Fruit fly (Drosophila melanogaster): ENCODE results near the gene CG8012.

Gene CG8012

DNA sequence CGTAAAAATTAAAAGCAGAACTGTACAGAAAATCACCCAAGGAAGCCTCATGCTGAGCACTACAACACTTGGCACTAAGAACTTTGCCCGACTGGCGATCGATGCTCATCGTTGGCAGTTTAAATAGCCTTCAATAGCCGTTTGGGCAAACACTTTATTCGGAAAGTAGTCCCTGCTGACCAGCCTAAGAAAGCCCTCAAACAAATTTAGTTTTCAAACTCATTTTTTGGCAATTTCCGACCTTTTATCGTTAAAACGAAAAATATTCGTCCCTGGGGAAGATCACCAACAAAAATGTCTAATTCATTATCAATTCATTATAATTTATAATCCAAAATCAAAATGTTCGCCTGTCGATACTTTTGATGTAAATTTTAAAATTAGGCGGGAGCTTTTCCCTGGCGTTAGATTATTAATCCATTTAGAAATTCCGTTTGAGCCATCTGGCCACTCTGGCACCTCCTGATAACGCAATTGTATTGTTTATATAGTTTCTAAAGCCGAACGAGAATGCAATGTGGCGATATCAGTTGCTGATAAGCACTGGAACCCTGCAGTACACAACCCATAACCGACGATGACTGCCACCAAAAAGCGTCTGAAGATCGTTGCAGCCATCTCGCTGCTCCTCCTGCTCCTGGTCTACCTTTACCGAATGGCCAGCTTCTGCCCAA lies 34.5 kb upstream of the CG8012 start, which contains the start of the genes mthl7 and Uxs (continued):
- TF ChIP-seq Oli (tag; optimal IDR thresholded peaks at IDR 0.05): no peak
- TF ChIP-seq grn (GFP tag; optimal IDR thresholded peaks at IDR 0.05): peak; percentile 51
- TF ChIP-seq Lpt (GFP tag; optimal IDR thresholded peaks at IDR 0.05): no peak
- no peak for TF ChIP-seq CG14965 (GFP tag; optimal IDR thresholded peaks at IDR 0.05; ENCODE audit: borderline replicate concordance)
- TF ChIP-seq grau (tag; optimal IDR thresholded peaks at IDR 0.05): peak; percentile 15
- TF ChIP-seq CG13287 (GFP tag; IDR thresholded peaks at IDR 0.05; ENCODE audit: partially characterized antibody): peak; percentile 67
- TF ChIP-seq Med (GFP tag): peak; percentile 36
- TF ChIP-seq CG10462 (GFP tag; optimal IDR thresholded peaks at IDR 0.05): no peak
- TF ChIP-seq MBD-R2 (GFP tag; IDR thresholded peaks at IDR 0.05): peak; percentile 75
- no peak for TF ChIP-seq Mad (GFP tag; optimal IDR thresholded peaks at IDR 0.05)
- no peak for TF ChIP-seq jigr1 (GFP tag; IDR thresholded peaks at IDR 0.05)
- TF ChIP-seq BtbVII (GFP tag; optimal IDR thresholded peaks at IDR 0.05): no peak
- TF ChIP-seq C15 (GFP tag; IDR thresholded peaks at IDR 0.05): no peak
- no peak for TF ChIP-seq Xbp1 (GFP tag; optimal IDR thresholded peaks at IDR 0.05)
- TF ChIP-seq HmgZ (tag; optimal IDR thresholded peaks at IDR 0.05): peak; percentile 9
- peak; percentile 50 for TF ChIP-seq Scr (GFP tag; IDR thresholded peaks at IDR 0.05; ENCODE audit: partially characterized antibody)
- peak; percentile 35; the same call in 1 of the 3 replicates for TF ChIP-seq knrl (GFP tag; IDR thresholded peaks at IDR 0.05; ENCODE audit: partially characterized antibody)
- TF ChIP-seq tgo (GFP tag; IDR thresholded peaks at IDR 0.05): no peak
- no peak for TF ChIP-seq danr (GFP tag; IDR thresholded peaks at IDR 0.05)
- no peak for TF ChIP-seq CG11398 (GFP tag; optimal IDR thresholded peaks at IDR 0.05)
- no peak for TF ChIP-seq dati (GFP tag; IDR thresholded peaks at IDR 0.05)
- no peak for TF ChIP-seq en (GFP tag; optimal IDR thresholded peaks at IDR 0.05)
- no peak for TF ChIP-seq Atf3 (GFP tag; optimal IDR thresholded peaks at IDR 0.05)
- TF ChIP-seq PHDP (tag; optimal IDR thresholded peaks at IDR 0.05): no peak
- TF ChIP-seq CG12155 (GFP tag; optimal IDR thresholded peaks at IDR 0.05): no peak
- peak; percentile 16 for TF ChIP-seq Ets97D (GFP tag; optimal IDR thresholded peaks at IDR 0.05)
- TF ChIP-seq odd (GFP tag; optimal IDR thresholded peaks at IDR 0.05): no peak
- TF ChIP-seq unc-4 (GFP tag; IDR thresholded peaks at IDR 0.05; ENCODE audit: partially characterized antibody): peak; percentile 58
- TF ChIP-seq Taf1 (GFP tag; IDR thresholded peaks at IDR 0.05): no peak
- no peak for TF ChIP-seq tx (GFP tag; optimal IDR thresholded peaks at IDR 0.05)
- TF ChIP-seq her (GFP tag; optimal IDR thresholded peaks at IDR 0.05): no peak
- TF ChIP-seq CG8765 (GFP tag; IDR thresholded peaks at IDR 0.05): no peak
- no peak for TF ChIP-seq CG9609 (GFP tag; optimal IDR thresholded peaks at IDR 0.05)
- no peak for TF ChIP-seq pan (optimal IDR thresholded peaks at IDR 0.05)
- no peak for TF ChIP-seq pan (GFP tag; optimal IDR thresholded peaks at IDR 0.05 in 1 of 2, IDR thresholded peaks at IDR 0.05 in 1 of 2)
- no peak for TF ChIP-seq Rx (GFP tag; IDR thresholded peaks at IDR 0.05)
- peak in 1 of 2 experiments; percentile 56 for TF ChIP-seq crp (GFP tag; optimal IDR thresholded peaks at IDR 0.05)
- TF ChIP-seq CG4617 (GFP tag; optimal IDR thresholded peaks at IDR 0.05; ENCODE audit: borderline replicate concordance): no peak
- no peak for TF ChIP-seq CG7556 (GFP tag; optimal IDR thresholded peaks at IDR 0.05)
- no peak for TF ChIP-seq pfk (GFP tag; optimal IDR thresholded peaks at IDR 0.05)
- TF ChIP-seq amos (GFP tag; IDR thresholded peaks at IDR 0.05; ENCODE audit: partially characterized antibody): peak; percentile 30; the same call in 1 of the 2 replicates
- no peak for TF ChIP-seq dysf (GFP tag; IDR thresholded peaks at IDR 0.05)
- no peak for TF ChIP-seq Dbx (GFP tag; IDR thresholded peaks at IDR 0.05)
- TF ChIP-seq CG4404 (GFP tag; IDR thresholded peaks at IDR 0.05): no peak
- TF ChIP-seq CG31388 (GFP tag; optimal IDR thresholded peaks at IDR 0.05): no peak
- TF ChIP-seq Dref (GFP tag; IDR thresholded peaks at IDR 0.05): peak; percentile 47
- TF ChIP-seq Mrtf (GFP tag; IDR thresholded peaks at IDR 0.05): no peak
- no peak for TF ChIP-seq Gsc (GFP tag; IDR thresholded peaks at IDR 0.05)
- TF ChIP-seq BEAF-32 (GFP tag; optimal IDR thresholded peaks at IDR 0.05): peak; percentile 63
- no peak for TF ChIP-seq Rfx (GFP tag; IDR thresholded peaks at IDR 0.05)
- TF ChIP-seq schlank (tag; optimal IDR thresholded peaks at IDR 0.05): no peak

All from whole organism, embryonic.